Worm (Caenorhabditis elegans): ENCODE results near the gene mrt-2.

The mrt-2 gene

ce11 chrIII:11708722-11709121 lies 37.8 kb upstream of the mrt-2 start, which contains the start of gene Y41C4A.8:
Y41C4A.8 (minus strand) TSS chrIII:11708822.
- TF ChIP-seq K12H6.12 (tag; optimal IDR thresholded peaks at IDR 0.05) = no peak
- no peak for TF ChIP-seq mxl-1 (tag; optimal IDR thresholded peaks at IDR 0.05)

ce11 chrIII:11718548-11718947 lies 28.0 kb upstream of the mrt-2 start, which contains the start of gene Y41C4A.9:
Y41C4A.9 (minus strand) TSS chrIII:11718645.
- TF ChIP-seq ztf-18 (tag; optimal IDR thresholded peaks at IDR 0.05) (no peak), cebp-1 (GFP tag; IDR thresholded peaks at IDR 0.05) (no peak), cebp-1 (tag; optimal IDR thresholded peaks at IDR 0.05) (peak; percentile 44), nhr-80 (tag; optimal IDR thresholded peaks at IDR 0.05) (no peak), ztf-6 (GFP tag; IDR thresholded peaks at IDR 0.05) (no peak), F49E8.2 (tag; optimal IDR thresholded peaks at IDR 0.05; ENCODE audit: insufficient read depth) (peak; percentile 15), Y53G8AR.9 (GFP tag; conservative IDR thresholded peaks at IDR 0.05) (0 out of 2 replicates have a peak, but pooled peaks have one; percentile 54), unc-62 (GFP tag; optimal IDR thresholded peaks at IDR 0.05) (no peak), F57A8.1 (GFP tag; optimal IDR thresholded peaks at IDR 0.05) (no peak), Y67H2A.10 (GFP tag; conservative IDR thresholded peaks at IDR 0.05) (no peak), efl-1 (GFP tag; optimal IDR thresholded peaks at IDR 0.05) (no peak), tbx-9 (tag; optimal IDR thresholded peaks at IDR 0.05; ENCODE audit: borderline replicate concordance) (no peak), ztf-26 (tag; optimal IDR thresholded peaks at IDR 0.05) (no peak), him-1 (tag; optimal IDR thresholded peaks at IDR 0.05) (peak; percentile 26), ztf-25 (GFP tag; IDR thresholded peaks at IDR 0.05) (no peak), egl-44 (GFP tag; IDR thresholded peaks at IDR 0.05) (no peak), hmg-1.2 (GFP tag; IDR thresholded peaks at IDR 0.05) (peak; percentile 13; the same call in 1 of the 2 replicates), mcd-1 (GFP tag; IDR thresholded peaks at IDR 0.05) (peak; percentile 69), rcor-1 (GFP tag; IDR thresholded peaks at IDR 0.05) (0 out of 2 replicates have a peak, but pooled peaks have one; percentile 18), lin-35 (GFP tag; optimal IDR thresholded peaks at IDR 0.05) (peak in 1 of 3 experiments; percentile 17), nhr-27 (tag; optimal IDR thresholded peaks at IDR 0.05) (no peak), lsl-1 (GFP tag; optimal IDR thresholded peaks at IDR 0.05) (peak; percentile 18), nfya-2 (GFP tag; IDR thresholded peaks at IDR 0.05) (no peak), lsy-27 (tag; optimal IDR thresholded peaks at IDR 0.05; ENCODE audit: borderline replicate concordance, insufficient read depth) (no peak), ztf-28 (GFP tag; IDR thresholded peaks at IDR 0.05) (0 out of 2 replicates have a peak, but pooled peaks have one; percentile 19), sdz-38 (tag; optimal IDR thresholded peaks at IDR 0.05) (no peak), lin-26 (GFP tag; IDR thresholded peaks at IDR 0.05) (no peak), rpc-1 (optimal IDR thresholded peaks at IDR 0.05) (peak; percentile 2), rpc-1 (tag; optimal IDR thresholded peaks at IDR 0.05) (no peak), K11D2.4 (GFP tag; IDR thresholded peaks at IDR 0.05) (no peak), snpc-1.3 (tag; optimal IDR thresholded peaks at IDR 0.05; ENCODE audit: insufficient read depth) (peak; percentile 40), zim-3 (tag; optimal IDR thresholded peaks at IDR 0.05) (no peak), D2030.7 (GFP tag; IDR thresholded peaks at IDR 0.05) (peak; percentile 42; the same call in 1 of the 2 replicates), rec-8 (tag; optimal IDR thresholded peaks at IDR 0.05) (peak in 1 of 2 experiments; percentile 1), cebp-2 (GFP tag; IDR thresholded peaks at IDR 0.05) (no peak), madf-8 (GFP tag; conservative IDR thresholded peaks at IDR 0.05) (no peak), let-526 (GFP tag; IDR thresholded peaks at IDR 0.05) (no peak), ceh-91 (GFP tag; IDR thresholded peaks at IDR 0.05) (no peak), nhr-120 (GFP tag; IDR thresholded peaks at IDR 0.05) (no peak), ceh-100 (GFP tag; IDR thresholded peaks at IDR 0.05) (no peak), hsf-1 (GFP tag; IDR thresholded peaks at IDR 0.05) (no peak), atf-7 (tag; optimal IDR thresholded peaks at IDR 0.05) (no peak), ets-4 (GFP tag; optimal IDR thresholded peaks at IDR 0.05) (no peak), xnd-1 (tag; optimal IDR thresholded peaks at IDR 0.05) (no peak), F52B5.7 (tag; optimal IDR thresholded peaks at IDR 0.05) (no peak)

All from whole organism, young adult.